Worm (Caenorhabditis elegans) whole organism, L3 larva: Measurements from ENCODE around the gene Y53F4B.27.
"Not testable (repeated sequence)": the region's sequence is repeated elsewhere in the genome, so short reads cannot be mapped to it uniquely, and the experiment has no call there.

Experiments used
- R02D3.7 ChIP-seq: fragments of 150-350 bp; optimal IDR thresholded peaks from 2 replicates; lab custom pipeline; 2014; ENCODE audit warnings: missing biosample characterization, missing genetic modification characterization
- ZK546.5 ChIP-seq: sonication (generic microtip); optimal IDR thresholded peaks from 2 replicates; lab custom pipeline; 2017; ENCODE audit warnings: missing biosample characterization, missing genetic modification characterization
- aly-2 ChIP-seq: fragments of 150-350 bp; optimal IDR thresholded peaks from 2 replicates; lab custom pipeline; 2014; ENCODE audit warnings: missing biosample characterization, missing genetic modification characterization
- ama-1 ChIP-seq: fragments of 150-350 bp; optimal IDR thresholded peaks from 2 replicates; lab custom pipeline; 2018
- ceh-16 ChIP-seq: sonication (generic microtip); optimal IDR thresholded peaks from 2 replicates; lab custom pipeline; 2017; ENCODE audit warnings: missing biosample characterization, missing genetic modification characterization
- ceh-28 ChIP-seq: fragments of 150-350 bp; optimal IDR thresholded peaks from 2 replicates; lab custom pipeline; 2014; ENCODE audit warnings: missing biosample characterization, missing genetic modification reagents, missing genetic modification characterization
- ceh-82 ChIP-seq: fragments of 150-350 bp; optimal IDR thresholded peaks from 2 replicates; lab custom pipeline; 2014; ENCODE audit warnings: missing biosample characterization, missing genetic modification characterization
- ceh-9 ChIP-seq: sonication (generic microtip); optimal IDR thresholded peaks from 2 replicates; lab custom pipeline; 2018; ENCODE audit warnings: missing biosample characterization, missing genetic modification characterization
- daf-12 ChIP-seq: fragments of 150-350 bp; optimal IDR thresholded peaks from 2 replicates; lab custom pipeline; 2014; ENCODE audit warnings: missing biosample characterization, missing genetic modification reagents, missing genetic modification characterization
- egl-27 ChIP-seq: sonication (generic microtip); optimal IDR thresholded peaks from 4 replicates; lab custom pipeline; 2017; ENCODE audit warnings: missing biosample characterization, missing genetic modification reagents, missing genetic modification characterization
- egl-5 ChIP-seq: fragments of 150-350 bp; optimal IDR thresholded peaks from 2 replicates; lab custom pipeline; 2017; ENCODE audit warnings: missing biosample characterization, missing genetic modification reagents, missing genetic modification characterization, inconsistent platforms
- elt-1 ChIP-seq: fragments of 150-350 bp; optimal IDR thresholded peaks from 2 replicates; lab custom pipeline; 2014; ENCODE audit warnings: missing biosample characterization, missing genetic modification characterization
- elt-2 ChIP-seq: sonication (generic microtip); optimal IDR thresholded peaks from 2 replicates; lab custom pipeline; 2016; ENCODE audit warnings: missing genetic modification reagents, mild to moderate bottlenecking, missing genetic modification characterization, missing compliant biosample characterization
- elt-3 ChIP-seq, 3 experiments: fragments of 150-350 bp in 1 of 3; sonication (generic microtip) in 2 of 3; optimal IDR thresholded peaks; 2 replicates in 2 of 3; 4 replicates in 1 of 3; lab custom pipeline; 2014 to 2017; ENCODE audit warnings: missing biosample characterization in 3 of 3, missing genetic modification characterization in 3 of 3
- eor-1 ChIP-seq, 2 experiments: fragments of 150-350 bp; optimal IDR thresholded peaks; 2 replicates each; lab custom pipeline; 2014 to 2018; ENCODE audit warnings: missing biosample characterization in 2 of 2, missing genetic modification characterization in 2 of 2
- fkh-2 ChIP-seq: fragments of 150-350 bp; optimal IDR thresholded peaks from 2 replicates; lab custom pipeline; 2014; ENCODE audit warnings: missing biosample characterization, missing genetic modification reagents, missing genetic modification characterization
- fos-1 ChIP-seq: fragments of 150-350 bp; optimal IDR thresholded peaks from 2 replicates; lab custom pipeline; 2014; ENCODE audit warnings: missing biosample characterization, missing genetic modification characterization
- hmg-11 ChIP-seq: sonication (generic microtip); optimal IDR thresholded peaks from 2 replicates; lab custom pipeline; 2016; ENCODE audit warnings: missing genetic modification characterization, missing compliant biosample characterization
- lin-15B ChIP-seq: fragments of 150-350 bp; optimal IDR thresholded peaks from 2 replicates; lab custom pipeline; 2014; ENCODE audit warnings: missing biosample characterization, missing genetic modification characterization
- lin-39 ChIP-seq: fragments of 150-350 bp; optimal IDR thresholded peaks from 2 replicates; lab custom pipeline; 2018; ENCODE audit warnings: missing biosample characterization, missing genetic modification reagents, missing genetic modification characterization
- nfya-1 ChIP-seq: sonication (generic microtip); optimal IDR thresholded peaks from 2 replicates; lab custom pipeline; 2017; ENCODE audit warnings: missing genetic modification characterization, mild to moderate bottlenecking, missing compliant biosample characterization, antibody characterized with exemption, moderate library complexity; ENCODE audit not compliant: insufficient read depth
- nhr-11 ChIP-seq: fragments of 150-350 bp; optimal IDR thresholded peaks from 2 replicates; lab custom pipeline; 2014; ENCODE audit warnings: missing biosample characterization, missing genetic modification characterization
- nhr-12 ChIP-seq: fragments of 150-350 bp; optimal IDR thresholded peaks from 2 replicates; lab custom pipeline; 2014; ENCODE audit warnings: missing biosample characterization, missing genetic modification characterization
- nhr-23 ChIP-seq: fragments of 150-350 bp; optimal IDR thresholded peaks from 2 replicates; lab custom pipeline; 2014; ENCODE audit warnings: missing biosample characterization, missing genetic modification reagents, missing genetic modification characterization
- nhr-25 ChIP-seq: sonication (generic microtip); optimal IDR thresholded peaks from 2 replicates; lab custom pipeline; 2017; ENCODE audit warnings: missing biosample characterization, missing genetic modification characterization
- nhr-28 ChIP-seq: fragments of 150-350 bp; optimal IDR thresholded peaks from 2 replicates; lab custom pipeline; 2014; ENCODE audit warnings: missing biosample characterization, missing genetic modification characterization
- nhr-67 ChIP-seq: fragments of 150-350 bp; optimal IDR thresholded peaks from 2 replicates; lab custom pipeline; 2014; ENCODE audit warnings: missing biosample characterization, missing genetic modification characterization
- nhr-76 ChIP-seq: fragments of 150-350 bp; sonication (generic microtip); optimal IDR thresholded peaks from 5 replicates; lab custom pipeline; 2014; ENCODE audit warnings: missing biosample characterization, missing genetic modification characterization
- nhr-77 ChIP-seq: fragments of 150-350 bp; optimal IDR thresholded peaks from 2 replicates; lab custom pipeline; 2014; ENCODE audit warnings: missing biosample characterization, missing genetic modification characterization
- pha-4 ChIP-seq: fragments of 150-350 bp; optimal IDR thresholded peaks from 2 replicates; lab custom pipeline; 2014; ENCODE audit warnings: missing biosample characterization, missing genetic modification reagents, missing genetic modification characterization
- pqm-1 ChIP-seq: fragments of 150-350 bp; optimal IDR thresholded peaks from 2 replicates; lab custom pipeline; 2017; ENCODE audit warnings: missing biosample characterization, missing genetic modification characterization, inconsistent platforms
- skn-1 ChIP-seq: fragments of 150-350 bp; optimal IDR thresholded peaks from 2 replicates; lab custom pipeline; 2014; ENCODE audit warnings: missing biosample characterization, missing genetic modification characterization
- snpc-4 ChIP-seq: fragments of 150-350 bp; optimal IDR thresholded peaks from 2 replicates; lab custom pipeline; 2014; ENCODE audit warnings: missing biosample characterization, missing genetic modification characterization
- unc-62 ChIP-seq: fragments of 150-350 bp; sonication (generic microtip); optimal IDR thresholded peaks from 4 replicates; lab custom pipeline; 2014; ENCODE audit warnings: missing biosample characterization, missing genetic modification reagents, missing genetic modification characterization
- zag-1 ChIP-seq: fragments of 150-350 bp; optimal IDR thresholded peaks from 2 replicates; lab custom pipeline; 2014; ENCODE audit warnings: missing biosample characterization, missing genetic modification characterization
- ztf-11 ChIP-seq: fragments of 150-350 bp; optimal IDR thresholded peaks from 2 replicates; lab custom pipeline; 2014; ENCODE audit warnings: missing biosample characterization, missing genetic modification characterization
- ztf-4 ChIP-seq: fragments of 150-350 bp; optimal IDR thresholded peaks from 2 replicates; lab custom pipeline; 2014; ENCODE audit warnings: missing biosample characterization, missing genetic modification characterization

The Y53F4B.27 gene

DNA sequence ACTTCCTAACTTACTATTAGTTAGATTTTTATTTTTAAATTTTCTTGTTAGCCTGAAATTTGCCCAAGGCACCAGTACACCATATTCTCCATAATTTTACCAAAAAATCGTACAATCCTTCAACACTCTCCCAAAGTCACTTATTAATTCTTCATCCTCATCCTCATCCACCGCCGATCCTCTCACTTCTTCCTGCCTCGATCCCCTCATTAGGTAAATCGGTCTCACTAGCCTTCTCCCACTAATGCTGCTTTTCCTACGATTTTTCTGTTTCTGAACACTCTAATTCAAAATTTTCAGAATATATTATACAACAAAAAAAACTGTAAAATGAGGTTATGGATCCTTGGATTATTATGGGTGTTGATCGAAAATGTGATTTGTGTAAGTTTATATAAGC lies 9.8 kb upstream of the Y53F4B.27 start, which contains the start of gene Y53F4B.25:
Gene Y53F4B.25, plus strand, starts transcription at position 301 of the 400 bp plus-strand sequence.
- TF ChIP-seq nfya-1 (tag; lab: Kevin White, UChicago) (no peak), aly-2 (tag; lab: Kevin White, UChicago) (no peak), nhr-28 (tag; lab: Kevin White, UChicago) (no peak), ceh-9 (tag; lab: Kevin White, UChicago) (no peak), snpc-4 (tag; lab: Kevin White, UChicago) (no peak), skn-1 (tag; lab: Kevin White, UChicago) (no peak), pqm-1 (no peak), egl-27 (tag; lab: Kevin White, UChicago) (no peak), daf-12 (no peak)

DNA sequence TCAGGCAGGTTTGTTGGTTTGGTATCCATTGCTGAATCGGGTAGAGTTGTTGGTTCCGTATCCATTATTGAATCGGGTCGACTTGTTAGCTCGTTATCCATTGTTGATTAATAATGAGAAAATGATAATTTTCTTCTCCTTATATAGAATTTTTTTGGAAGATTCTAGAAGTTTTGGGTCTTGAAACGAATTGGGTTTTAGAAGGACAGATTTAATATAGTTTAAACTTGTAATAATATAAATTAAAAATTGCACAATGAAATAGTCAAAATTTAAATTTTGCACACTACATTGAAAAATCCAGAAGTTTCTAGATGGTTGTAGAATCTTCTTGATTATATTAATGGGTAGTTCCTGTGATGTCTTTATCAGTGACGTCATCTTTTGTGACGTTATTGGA lies 4.8 kb upstream of the Y53F4B.27 start, which contains the start of gene Y53F4B.26:
Gene Y53F4B.26, minus strand, starts transcription at position 101 of the 400 bp plus-strand sequence.
- TF ChIP-seq ceh-16 (tag; lab: Kevin White, UChicago); lin-15B; R02D3.7 (tag; lab: Kevin White, UChicago): not testable (repeated sequence)
- TF ChIP-seq, all 47 proteins: peak for 0; not testable (repeated sequence) for 47

DNA sequence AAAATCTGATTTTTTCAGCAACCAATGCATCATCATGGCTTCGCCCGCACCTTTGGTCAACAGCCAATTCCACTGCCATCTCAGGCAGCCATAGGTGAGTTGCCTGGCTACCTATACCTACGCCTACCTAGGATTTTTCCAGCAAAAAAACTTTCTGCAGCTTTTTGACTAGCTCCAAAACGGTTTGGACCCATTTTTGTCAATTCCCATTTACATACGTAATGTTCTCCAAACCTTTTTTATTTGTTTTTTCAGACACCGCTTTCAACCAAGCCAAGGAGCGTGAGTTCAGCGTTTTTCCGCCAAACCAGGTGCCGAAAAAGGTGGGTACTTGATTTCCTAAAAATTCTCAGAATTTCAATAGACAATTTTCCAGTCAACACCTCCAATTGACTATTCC lies 2.0 kb upstream of the Y53F4B.27 start:
- no peak for TF ChIP-seq nhr-25
- TF ChIP-seq zag-1 (tag; lab: Kevin White, UChicago) = no peak
- TF ChIP-seq elt-1 (tag; lab: Kevin White, UChicago) = no peak
- no peak for TF ChIP-seq lin-39 (tag; lab: Kevin White, UChicago)
- TF ChIP-seq skn-1 (tag; lab: Kevin White, UChicago) = no peak
- TF ChIP-seq unc-62 = no peak
- TF ChIP-seq ceh-28 (tag; lab: Kevin White, UChicago) = no peak
- no peak for TF ChIP-seq ztf-11 (tag; lab: Kevin White, UChicago)
- TF ChIP-seq nhr-76 (tag; lab: Kevin White, UChicago) = no peak
- TF ChIP-seq ama-1 = no peak
- no peak for TF ChIP-seq ceh-9 (tag; lab: Kevin White, UChicago)
- no peak for TF ChIP-seq egl-27 (tag; lab: Kevin White, UChicago)
- TF ChIP-seq pqm-1 = no peak
- no peak for TF ChIP-seq nhr-77 (tag; lab: Kevin White, UChicago)
- TF ChIP-seq daf-12 = no peak
- TF ChIP-seq snpc-4 (tag; lab: Kevin White, UChicago) = no peak
- no peak for TF ChIP-seq hmg-11 (tag; lab: Kevin White, UChicago)
- TF ChIP-seq elt-3 (tag; optimal IDR thresholded peaks at IDR 0.05; lab: Kevin White, UChicago) = no peak

DNA sequence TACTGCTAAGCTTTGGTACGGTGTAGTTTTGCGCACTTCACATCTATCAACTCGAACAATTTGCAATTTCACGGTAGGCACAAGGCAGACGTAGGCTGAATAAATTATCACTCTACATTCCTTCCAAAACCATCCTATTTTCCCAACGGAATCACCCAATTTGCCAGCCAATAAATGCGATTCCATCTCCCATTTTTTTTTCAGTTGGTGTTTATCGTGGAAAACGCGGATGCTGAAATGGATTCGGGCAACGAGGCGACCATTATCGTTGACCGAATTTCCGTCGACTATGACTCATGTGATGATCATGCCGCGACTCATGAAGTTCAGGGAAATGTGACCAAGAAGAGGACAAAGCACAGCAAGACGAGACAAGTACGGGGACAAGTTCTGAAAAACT lies 2.7 kb downstream of the Y53F4B.27 start:
- TF ChIP-seq egl-5 (peak; percentile 61), nhr-12 (no peak), aly-2 (tag; lab: Kevin White, UChicago) (no peak), fos-1 (tag; lab: Kevin White, UChicago) (no peak), pqm-1 (no peak), R02D3.7 (tag; lab: Kevin White, UChicago) (no peak), pha-4 (tag; lab: Kevin White, UChicago) (no peak)
- TF ChIP-seq, all 47 proteins: peak for 1

DNA sequence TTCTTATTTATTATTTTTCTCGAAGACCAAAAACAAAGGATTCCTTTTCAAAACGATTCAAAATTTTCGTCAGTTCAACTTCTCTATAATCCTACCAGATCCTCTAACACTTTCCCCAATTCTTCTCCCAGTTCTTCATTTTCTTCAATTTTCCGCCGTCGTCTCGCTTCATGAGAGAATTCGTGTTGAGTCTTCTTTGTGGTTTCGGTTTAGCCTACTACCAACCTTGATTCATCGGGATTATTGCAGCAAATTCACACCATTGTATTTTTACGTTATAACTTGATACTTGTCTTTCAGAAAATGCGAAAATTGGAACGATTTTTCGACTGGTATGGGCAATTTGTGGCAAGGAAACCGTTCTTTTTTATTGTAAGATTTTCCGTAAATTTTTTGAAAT lies 12.2 kb downstream of the Y53F4B.27 start, which contains the start of gene ptr-20:
Gene ptr-20, plus strand, starts transcription at position 301 of the 400 bp plus-strand sequence.
- TF ChIP-seq lin-39 (tag; lab: Kevin White, UChicago) (no peak), ceh-16 (tag; lab: Kevin White, UChicago) (no peak), elt-2 (no peak), daf-12 (no peak), fkh-2 (tag; lab: Kevin White, UChicago) (no peak), elt-3 (tag; optimal IDR thresholded peaks at IDR 0.05; lab: Kevin White, UChicago) (no peak), nhr-11 (tag; lab: Kevin White, UChicago) (no peak), nhr-67 (tag; lab: Kevin White, UChicago) (no peak), nhr-12 (no peak), ZK546.5 (tag; lab: Kevin White, UChicago) (no peak), ztf-4 (no peak), nhr-76 (tag; lab: Kevin White, UChicago) (no peak), egl-27 (tag; lab: Kevin White, UChicago) (no peak), pqm-1 (no peak), egl-5 (no peak), nhr-23 (tag; lab: Kevin White, UChicago) (no peak), ceh-82 (tag; lab: Kevin White, UChicago) (no peak), eor-1 (tag; optimal IDR thresholded peaks at IDR 0.05; lab: Kevin White, UChicago) (no peak), pha-4 (tag; lab: Kevin White, UChicago) (no peak), ztf-11 (tag; lab: Kevin White, UChicago) (no peak)
